Worm (Caenorhabditis elegans) whole organism, late embryonic: ENCODE data around the gene twk-42.

Experiments used
- F13H6.1 ChIP-seq: sonication (generic microtip); optimal IDR thresholded peaks from 2 replicates; lab custom pipeline; 2016; ENCODE audit warnings: missing genetic modification characterization, missing compliant biosample characterization
- K02D7.2 ChIP-seq: sonication (generic microtip); optimal IDR thresholded peaks from 2 replicates; lab custom pipeline; 2017; ENCODE audit warnings: mild to moderate bottlenecking, missing genetic modification characterization, missing compliant biosample characterization
- T23F11.4 ChIP-seq: fragments of 200-800 bp; sonication (Bioruptor generic); optimal IDR thresholded peaks from 2 replicates; lab custom pipeline; 2018; ENCODE audit warnings: mild to moderate bottlenecking, missing genetic modification characterization, missing compliant biosample characterization
- Y22D7AL.16 ChIP-seq: sonication (generic microtip); optimal IDR thresholded peaks from 2 replicates; lab custom pipeline; 2016; ENCODE audit warnings: missing genetic modification characterization, missing compliant biosample characterization
- ceh-14 ChIP-seq: sonication (generic microtip); optimal IDR thresholded peaks from 2 replicates; lab custom pipeline; 2016; ENCODE audit warnings: missing genotype, missing genetic modification characterization, missing compliant biosample characterization
- ceh-18 ChIP-seq: sonication (generic microtip); optimal IDR thresholded peaks from 2 replicates; lab custom pipeline; 2016; ENCODE audit warnings: missing genetic modification characterization, missing compliant biosample characterization
- ceh-22 ChIP-seq: sonication (generic microtip); optimal IDR thresholded peaks from 2 replicates; lab custom pipeline; 2017; ENCODE audit warnings: missing biosample characterization, missing genetic modification characterization
- ceh-31 ChIP-seq: sonication (generic microtip); optimal IDR thresholded peaks from 2 replicates; lab custom pipeline; 2016; ENCODE audit warnings: missing genetic modification characterization, missing compliant biosample characterization
- ceh-45 ChIP-seq: fragments of 200-800 bp; sonication (Bioruptor generic); IDR thresholded peaks from 2 replicates; pipeline ENCODE4 v1.3.6; 2022; ENCODE audit warnings: missing genetic modification reagents, missing genetic modification characterization, missing compliant biosample characterization
- ceh-9 ChIP-seq: sonication (generic microtip); optimal IDR thresholded peaks from 2 replicates; lab custom pipeline; 2016; ENCODE audit warnings: mild to moderate bottlenecking, missing genetic modification characterization, inconsistent platforms, missing compliant biosample characterization
- che-1 ChIP-seq: sonication (generic microtip); optimal IDR thresholded peaks from 2 replicates; lab custom pipeline; 2016; ENCODE audit warnings: mild to moderate bottlenecking, missing genetic modification characterization, missing compliant biosample characterization
- ets-4 ChIP-seq: sonication (generic microtip); optimal IDR thresholded peaks from 2 replicates; lab custom pipeline; 2016; ENCODE audit warnings: missing genetic modification characterization, missing compliant biosample characterization
- fkh-6 ChIP-seq: sonication (generic microtip); optimal IDR thresholded peaks from 2 replicates; lab custom pipeline; 2016; ENCODE audit warnings: missing genetic modification characterization, missing compliant biosample characterization
- gmeb-2 ChIP-seq: sonication (generic microtip); optimal IDR thresholded peaks from 2 replicates; lab custom pipeline; 2016; ENCODE audit warnings: missing genetic modification characterization, inconsistent platforms, missing compliant biosample characterization
- hlh-30 ChIP-seq: sonication (generic microtip); optimal IDR thresholded peaks from 2 replicates; lab custom pipeline; 2017; ENCODE audit warnings: antibody characterized with exemption, missing genetic modification characterization, missing compliant biosample characterization; ENCODE audit not compliant: insufficient read depth
- hlh-6 ChIP-seq: sonication (generic microtip); optimal IDR thresholded peaks from 2 replicates; lab custom pipeline; 2016; ENCODE audit warnings: missing genotype, missing genetic modification characterization, missing compliant biosample characterization
- hlh-8 ChIP-seq: sonication (generic microtip); optimal IDR thresholded peaks from 2 replicates; lab custom pipeline; 2016; ENCODE audit warnings: missing genotype, missing genetic modification characterization, missing compliant biosample characterization
- lim-6 ChIP-seq: sonication (generic microtip); optimal IDR thresholded peaks from 2 replicates; lab custom pipeline; 2016; ENCODE audit warnings: missing genetic modification characterization, missing compliant biosample characterization
- lin-11 ChIP-seq: fragments of 200-800 bp; sonication (Bioruptor generic); optimal IDR thresholded peaks from 2 replicates; lab custom pipeline; 2018; ENCODE audit warnings: mild to moderate bottlenecking, missing genetic modification characterization, missing compliant biosample characterization
- mec-3 ChIP-seq: sonication (generic microtip); optimal IDR thresholded peaks from 2 replicates; lab custom pipeline; 2016; ENCODE audit warnings: borderline replicate concordance, missing genetic modification characterization, missing compliant biosample characterization
- nfya-1 ChIP-seq: sonication (generic microtip); optimal IDR thresholded peaks from 2 replicates; lab custom pipeline; 2017; ENCODE audit warnings: missing genetic modification characterization, mild to moderate bottlenecking, missing compliant biosample characterization, antibody characterized with exemption, moderate library complexity
- nhr-11 ChIP-seq: fragments of 150-350 bp; optimal IDR thresholded peaks from 2 replicates; lab custom pipeline; 2014; ENCODE audit warnings: missing biosample characterization, missing genetic modification characterization
- nhr-232 ChIP-seq: sonication (generic microtip); optimal IDR thresholded peaks from 2 replicates; lab custom pipeline; 2016; ENCODE audit warnings: missing genetic modification characterization, missing compliant biosample characterization
- npax-4 ChIP-seq: sonication (generic microtip); optimal IDR thresholded peaks from 2 replicates; lab custom pipeline; 2016; ENCODE audit warnings: missing genetic modification characterization, missing compliant biosample characterization
- odd-2 ChIP-seq: sonication (generic microtip); optimal IDR thresholded peaks from 2 replicates; lab custom pipeline; 2017; ENCODE audit warnings: antibody characterized with exemption, mild to moderate bottlenecking, missing genetic modification characterization, missing compliant biosample characterization
- pag-3 ChIP-seq: sonication (generic microtip); optimal IDR thresholded peaks from 2 replicates; lab custom pipeline; 2016; ENCODE audit warnings: missing compliant biosample characterization, missing genetic modification characterization, borderline replicate concordance
- pat-9 ChIP-seq: fragments of 200-800 bp; sonication (Bioruptor generic); optimal IDR thresholded peaks from 2 replicates; lab custom pipeline; 2018; ENCODE audit warnings: mild to moderate bottlenecking, missing genetic modification characterization, moderate library complexity, missing compliant biosample characterization
- pha-2 ChIP-seq: sonication (generic microtip); optimal IDR thresholded peaks from 2 replicates; lab custom pipeline; 2017; ENCODE audit warnings: mild to moderate bottlenecking, missing genetic modification characterization, missing compliant biosample characterization
- pros-1 ChIP-seq: fragments of 150-350 bp; optimal IDR thresholded peaks from 2 replicates; lab custom pipeline; 2014; ENCODE audit warnings: missing biosample characterization, missing genetic modification reagents, missing genetic modification characterization
- ref-2 ChIP-seq: sonication (generic microtip); optimal IDR thresholded peaks from 2 replicates; lab custom pipeline; 2016; ENCODE audit warnings: missing genetic modification characterization, missing compliant biosample characterization
- sdc-2 ChIP-seq: sonication (generic microtip); optimal IDR thresholded peaks from 2 replicates; lab custom pipeline; 2016; ENCODE audit warnings: missing genotype, missing genetic modification characterization, missing compliant biosample characterization
- syd-9 ChIP-seq: sonication (generic microtip); optimal IDR thresholded peaks from 2 replicates; lab custom pipeline; 2016; ENCODE audit warnings: mild to moderate bottlenecking, missing genetic modification characterization, moderate library complexity, missing compliant biosample characterization
- tbx-2 ChIP-seq: sonication (generic microtip); optimal IDR thresholded peaks from 2 replicates; lab custom pipeline; 2016; ENCODE audit warnings: missing genetic modification characterization, missing compliant biosample characterization
- unc-42 ChIP-seq: sonication (generic microtip); optimal IDR thresholded peaks from 2 replicates; lab custom pipeline; 2016; ENCODE audit warnings: missing genotype, missing genetic modification characterization, missing compliant biosample characterization
- unc-86 ChIP-seq: sonication (generic microtip); optimal IDR thresholded peaks from 2 replicates; lab custom pipeline; 2016; ENCODE audit warnings: missing genetic modification characterization, missing compliant biosample characterization
- ztf-16 ChIP-seq: sonication (generic microtip); optimal IDR thresholded peaks from 2 replicates; lab custom pipeline; 2017; ENCODE audit warnings: missing genetic modification characterization, missing compliant biosample characterization

twk-42 gene

DNA sequence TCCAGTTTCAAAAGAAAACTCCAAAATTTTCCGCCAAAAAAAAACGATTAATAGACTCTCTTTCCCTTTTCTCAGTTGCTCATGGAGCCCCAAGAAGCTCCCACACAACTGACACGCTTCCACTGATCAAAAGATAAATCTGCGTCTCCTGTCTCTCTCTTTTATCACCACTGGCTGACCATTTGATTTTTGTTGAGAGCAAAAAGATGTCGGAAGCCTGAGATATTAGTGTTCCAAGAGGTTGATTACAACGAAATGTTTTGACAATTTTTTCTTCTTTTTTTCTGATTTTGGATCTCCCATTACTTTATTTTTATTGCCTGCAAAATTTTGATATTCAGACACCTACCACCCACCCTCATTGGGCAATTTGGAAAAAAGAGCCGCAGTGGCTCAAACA is at the start of gene twk-42:
Gene twk-42, minus strand, starts transcription at position 101 of the 400 bp plus-strand sequence.
- no peak for TF ChIP-seq nfya-1 (tag; lab: Kevin White, UChicago)
- TF ChIP-seq Y22D7AL.16 (tag; lab: Kevin White, UChicago) = no peak
- no peak for TF ChIP-seq lin-11 (tag; lab: Kevin White, UChicago)
- TF ChIP-seq hlh-30 (tag; lab: Kevin White, UChicago) = no peak
- TF ChIP-seq ceh-9 (tag; lab: Kevin White, UChicago) = no peak
- no peak for TF ChIP-seq sdc-2 (tag; lab: Kevin White, UChicago)
- TF ChIP-seq fkh-6 (tag; lab: Kevin White, UChicago) = no peak
- no peak for TF ChIP-seq ceh-45 (GFP tag; lab: Robert Waterston, UW)
- no peak for TF ChIP-seq npax-4 (tag; lab: Kevin White, UChicago)
- TF ChIP-seq syd-9 (tag; lab: Kevin White, UChicago) = no peak
- no peak for TF ChIP-seq unc-42
- no peak for TF ChIP-seq lim-6 (tag; lab: Kevin White, UChicago)
- no peak for TF ChIP-seq F13H6.1 (tag; lab: Kevin White, UChicago)
- no peak for TF ChIP-seq ceh-18 (tag; lab: Kevin White, UChicago)
- no peak for TF ChIP-seq pag-3 (tag; lab: Kevin White, UChicago)

DNA sequence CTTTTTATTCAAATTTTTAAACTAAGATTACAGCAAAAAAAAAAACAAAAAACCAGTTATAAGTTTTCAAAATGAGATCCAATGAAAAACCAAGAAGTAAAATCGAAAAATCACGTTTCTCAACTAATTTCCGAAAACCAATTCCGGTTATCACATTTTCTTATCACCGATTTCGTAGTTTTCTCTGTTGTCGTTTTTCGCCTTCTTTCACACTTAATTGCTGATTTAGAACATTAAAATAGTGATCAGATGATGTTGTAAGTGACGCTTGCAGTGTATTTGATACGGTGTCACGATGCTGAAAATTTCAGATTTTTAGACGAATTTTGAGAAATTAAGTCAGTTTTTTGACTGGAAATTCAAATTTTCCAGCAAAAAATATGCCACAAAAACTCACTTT is 47.9 kb upstream of the twk-42 start:
- TF ChIP-seq sdc-2 (tag; lab: Kevin White, UChicago) (no peak), tbx-2 (no peak), nhr-11 (tag; lab: Kevin White, UChicago) (no peak), pat-9 (tag; lab: Kevin White, UChicago) (no peak), ceh-14 (no peak), fkh-6 (tag; lab: Kevin White, UChicago) (no peak), K02D7.2 (tag; lab: Kevin White, UChicago) (no peak)
- TF ChIP-seq, all 69 proteins: peak for 0

DNA sequence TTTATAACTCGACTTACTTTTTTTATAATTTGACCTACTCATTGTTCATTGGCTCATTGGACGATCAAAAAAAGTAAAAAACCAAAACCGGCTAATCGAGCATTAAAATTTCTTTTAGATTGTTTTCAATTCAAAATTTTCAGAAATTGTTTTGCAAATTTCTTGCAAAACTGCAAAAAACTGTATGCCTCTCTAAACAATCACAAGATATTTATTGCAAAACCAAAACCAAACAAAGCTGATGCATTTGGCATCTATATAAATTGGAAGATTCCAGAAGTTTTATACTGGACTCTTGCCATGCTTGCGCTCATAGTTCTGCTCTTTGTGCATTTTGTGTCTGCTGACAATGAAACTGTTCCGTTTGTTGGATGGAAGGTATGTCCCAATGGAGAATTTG is 45.2 kb upstream of the twk-42 start, which contains the start of gene C47A10.12:
Gene C47A10.12, plus strand, starts transcription at position 301 of the 400 bp plus-strand sequence.
- TF ChIP-seq che-1 = no peak
- TF ChIP-seq pat-9 (tag; lab: Kevin White, UChicago) = no peak
- no peak for TF ChIP-seq odd-2 (tag; lab: Kevin White, UChicago)
- TF ChIP-seq pros-1 (tag; lab: Kevin White, UChicago) = no peak
- no peak for TF ChIP-seq mec-3 (tag; lab: Kevin White, UChicago)
- TF ChIP-seq hlh-8 (tag; lab: Kevin White, UChicago) = no peak
- no peak for TF ChIP-seq ztf-16

DNA sequence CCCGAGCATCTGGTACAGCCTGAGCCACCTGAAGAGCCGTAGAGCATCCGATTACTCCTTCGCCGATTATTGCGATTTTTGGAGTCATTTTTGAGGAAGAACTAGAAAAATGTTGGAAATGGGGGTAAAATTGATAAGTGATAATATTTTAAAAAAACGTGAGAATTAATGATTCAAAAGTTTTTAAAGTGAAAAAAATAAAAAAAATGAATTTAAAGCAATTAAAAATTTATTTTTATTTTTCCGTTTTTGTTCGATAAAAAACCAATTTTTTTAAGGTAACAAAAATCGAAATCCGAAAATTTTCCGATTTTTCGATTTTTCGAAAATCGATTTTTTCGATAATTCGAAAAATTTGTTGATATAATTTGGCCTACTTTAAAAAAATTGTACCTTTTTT is 44.7 kb upstream of the twk-42 start, which contains the start of gene ddo-1:
Gene ddo-1, minus strand, starts transcription at position 101 of the 400 bp plus-strand sequence.
- TF ChIP-seq ceh-18 (tag; lab: Kevin White, UChicago) = no peak
- TF ChIP-seq ceh-14 = no peak
- TF ChIP-seq T23F11.4 (GFP tag; lab: Kevin White, UChicago) = no peak
- no peak for TF ChIP-seq hlh-6
- no peak for TF ChIP-seq fkh-6 (tag; lab: Kevin White, UChicago)
- no peak for TF ChIP-seq Y22D7AL.16 (tag; lab: Kevin White, UChicago)
- no peak for TF ChIP-seq odd-2 (tag; lab: Kevin White, UChicago)
- no peak for TF ChIP-seq gmeb-2
- TF ChIP-seq unc-86 (tag; lab: Kevin White, UChicago) = no peak
- no peak for TF ChIP-seq ceh-22 (tag; lab: Kevin White, UChicago)
- TF ChIP-seq ceh-31 = no peak
- TF ChIP-seq nhr-11 (tag; lab: Kevin White, UChicago) = no peak
- TF ChIP-seq ref-2 (tag; lab: Kevin White, UChicago) = no peak
- no peak for TF ChIP-seq syd-9 (tag; lab: Kevin White, UChicago)

DNA sequence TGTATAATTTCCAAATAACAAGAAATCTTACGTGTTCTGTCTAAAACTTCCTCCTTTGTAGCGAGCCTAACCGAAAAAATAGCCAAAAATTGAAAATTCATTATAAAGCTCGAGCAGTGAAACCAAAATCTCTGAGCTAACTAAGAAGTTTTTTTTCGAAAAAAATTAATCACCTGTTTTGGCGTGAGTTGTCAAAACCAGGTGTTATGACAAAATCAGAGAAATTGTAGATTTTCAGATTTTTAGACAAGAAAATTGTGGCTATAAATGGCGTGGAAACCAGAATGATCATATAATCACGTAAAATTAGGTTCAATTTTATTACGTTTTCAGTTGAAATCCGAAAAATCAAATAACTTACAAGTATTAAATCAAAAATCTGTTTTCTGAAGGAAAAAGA is 40.7 kb upstream of the twk-42 start, which contains the start of gene sre-21:
Gene sre-21, minus strand, starts transcription at position 101 of the 400 bp plus-strand sequence.
- no peak for TF ChIP-seq pha-2 (tag; lab: Kevin White, UChicago)
- no peak for TF ChIP-seq nhr-232 (tag; lab: Kevin White, UChicago)
- TF ChIP-seq ets-4 (tag; lab: Kevin White, UChicago) = no peak
- TF ChIP-seq unc-86 (tag; lab: Kevin White, UChicago) = no peak
- no peak for TF ChIP-seq che-1
